Worm (Caenorhabditis elegans): Measurements from ENCODE around the gene npa-1.
A peak's percentile ranks its signal among the peaks of the same experiment; 100 is the strongest.

npa-1 gene

ce11 chrV:7076161-7076560 is 574 bp downstream of the npa-1 start:
- TF ChIP-seq gmeb-1 (tag; optimal IDR thresholded peaks at IDR 0.05): no peak
- TF ChIP-seq fos-1 (tag; optimal IDR thresholded peaks at IDR 0.05): peak; percentile 8
- no peak for TF ChIP-seq lin-39 (tag; optimal IDR thresholded peaks at IDR 0.05)
- TF ChIP-seq blmp-1 (tag; optimal IDR thresholded peaks at IDR 0.05; ENCODE audit: insufficient read depth): no peak
- TF ChIP-seq elt-3 (tag; optimal IDR thresholded peaks at IDR 0.05): no peak
- no peak for TF ChIP-seq nhr-21 (tag; optimal IDR thresholded peaks at IDR 0.05)
- no peak for TF ChIP-seq nhr-10 (tag; optimal IDR thresholded peaks at IDR 0.05)
- TF ChIP-seq unc-39 (tag; optimal IDR thresholded peaks at IDR 0.05): no peak
- no peak for TF ChIP-seq R02D3.7 (tag; optimal IDR thresholded peaks at IDR 0.05)
- TF ChIP-seq egl-27 (tag; optimal IDR thresholded peaks at IDR 0.05): no peak
- no peak for TF ChIP-seq nhr-25 (tag; optimal IDR thresholded peaks at IDR 0.05)
- peak; percentile 35 for TF ChIP-seq sma-9 (GFP tag; optimal IDR thresholded peaks at IDR 0.05)
- no peak for TF ChIP-seq sma-9 (tag; optimal IDR thresholded peaks at IDR 0.05)
- no peak for TF ChIP-seq ceh-16 (tag; optimal IDR thresholded peaks at IDR 0.05)
- TF ChIP-seq lsy-2 (tag; optimal IDR thresholded peaks at IDR 0.05): no peak
- TF ChIP-seq sem-4 (tag; optimal IDR thresholded peaks at IDR 0.05): no peak
- TF ChIP-seq ama-1 (optimal IDR thresholded peaks at IDR 0.05): no peak
- TF ChIP-seq mab-5 (tag; optimal IDR thresholded peaks at IDR 0.05): no peak
- peak; percentile 58 for TF ChIP-seq nhr-129 (tag; optimal IDR thresholded peaks at IDR 0.05)
- no peak for TF ChIP-seq nhr-11 (tag; optimal IDR thresholded peaks at IDR 0.05)
- no peak for TF ChIP-seq C34F6.9 (tag; optimal IDR thresholded peaks at IDR 0.05)
- no peak for TF ChIP-seq nhr-77 (tag; optimal IDR thresholded peaks at IDR 0.05)
- peak; percentile 62 for TF ChIP-seq crh-2 (tag; optimal IDR thresholded peaks at IDR 0.05)
- no peak for TF ChIP-seq Y55F3AM.14 (GFP tag; optimal IDR thresholded peaks at IDR 0.05)

- TF ChIP-seq nhr-25 (tag; optimal IDR thresholded peaks at IDR 0.05) (no peak), C34F6.9 (tag; optimal IDR thresholded peaks at IDR 0.05) (no peak), sma-9 (GFP tag; optimal IDR thresholded peaks at IDR 0.05) (no peak), sma-9 (tag; optimal IDR thresholded peaks at IDR 0.05) (no peak), elt-1 (tag; optimal IDR thresholded peaks at IDR 0.05) (no peak), elt-3 (tag; optimal IDR thresholded peaks at IDR 0.05) (no peak), lsy-2 (tag; optimal IDR thresholded peaks at IDR 0.05) (no peak), nhr-10 (tag; optimal IDR thresholded peaks at IDR 0.05) (no peak), aly-2 (tag; optimal IDR thresholded peaks at IDR 0.05) (no peak), nhr-237 (tag; optimal IDR thresholded peaks at IDR 0.05) (no peak), crh-2 (tag; optimal IDR thresholded peaks at IDR 0.05) (no peak)
Measured at ce11 chrV:7078765-7079164, 3.2 kb downstream of the npa-1 start.

- TF ChIP-seq elt-1 (tag; optimal IDR thresholded peaks at IDR 0.05) (no peak), nhr-21 (tag; optimal IDR thresholded peaks at IDR 0.05) (no peak), mdl-1 (tag; optimal IDR thresholded peaks at IDR 0.05) (no peak), alr-1 (tag; optimal IDR thresholded peaks at IDR 0.05) (no peak), elt-3 (tag; optimal IDR thresholded peaks at IDR 0.05) (no peak), Y55F3AM.14 (GFP tag; optimal IDR thresholded peaks at IDR 0.05) (no peak), nhr-25 (tag; optimal IDR thresholded peaks at IDR 0.05) (no peak), unc-55 (GFP tag; optimal IDR thresholded peaks at IDR 0.05) (no peak), mbf-1 (tag; optimal IDR thresholded peaks at IDR 0.05) (no peak), nhr-129 (tag; optimal IDR thresholded peaks at IDR 0.05) (no peak), R02D3.7 (tag; optimal IDR thresholded peaks at IDR 0.05) (no peak), ceh-16 (tag; optimal IDR thresholded peaks at IDR 0.05) (no peak), zag-1 (tag; optimal IDR thresholded peaks at IDR 0.05) (no peak), crh-2 (tag; optimal IDR thresholded peaks at IDR 0.05) (no peak), lin-39 (tag; optimal IDR thresholded peaks at IDR 0.05) (no peak)
Measured at ce11 chrV:7079388-7079787, 3.8 kb downstream of the npa-1 start.

ce11 chrV:7084612-7085139 is 9.1 kb downstream of the npa-1 start, which contains the start of gene mys-1:
Gene mys-1 (minus strand): TSS chrV:7084662.
- TF ChIP-seq ceh-82 (tag; optimal IDR thresholded peaks at IDR 0.05) (no peak), nhr-21 (tag; optimal IDR thresholded peaks at IDR 0.05) (no peak), zag-1 (tag; optimal IDR thresholded peaks at IDR 0.05) (no peak), alr-1 (tag; optimal IDR thresholded peaks at IDR 0.05) (no peak), blmp-1 (tag; optimal IDR thresholded peaks at IDR 0.05; ENCODE audit: insufficient read depth) (no peak), F13H6.1 (tag; optimal IDR thresholded peaks at IDR 0.05) (peak; percentile 67), lin-11 (tag; optimal IDR thresholded peaks at IDR 0.05) (no peak), mbf-1 (tag; optimal IDR thresholded peaks at IDR 0.05) (no peak), sma-9 (GFP tag; optimal IDR thresholded peaks at IDR 0.05) (peak; percentile 80), sma-9 (tag; optimal IDR thresholded peaks at IDR 0.05) (no peak), Y55F3AM.14 (GFP tag; optimal IDR thresholded peaks at IDR 0.05) (no peak), sma-3 (GFP tag; optimal IDR thresholded peaks at IDR 0.05) (peak; percentile 71), ztf-11 (tag; optimal IDR thresholded peaks at IDR 0.05) (no peak), unc-39 (tag; optimal IDR thresholded peaks at IDR 0.05) (no peak), ama-1 (optimal IDR thresholded peaks at IDR 0.05) (no peak), unc-55 (GFP tag; optimal IDR thresholded peaks at IDR 0.05) (peak; percentile 63), unc-62 (GFP tag; optimal IDR thresholded peaks at IDR 0.05) (no peak), nhr-77 (tag; optimal IDR thresholded peaks at IDR 0.05) (no peak), R02D3.7 (tag; optimal IDR thresholded peaks at IDR 0.05) (no peak), ztf-4 (tag; optimal IDR thresholded peaks at IDR 0.05) (no peak), egl-27 (tag; optimal IDR thresholded peaks at IDR 0.05) (no peak), ZK546.5 (tag; optimal IDR thresholded peaks at IDR 0.05) (no peak), lin-39 (tag; optimal IDR thresholded peaks at IDR 0.05) (no peak), nhr-6 (tag; optimal IDR thresholded peaks at IDR 0.05) (no peak), snpc-4 (tag; optimal IDR thresholded peaks at IDR 0.05) (no peak), nhr-23 (tag; optimal IDR thresholded peaks at IDR 0.05) (no peak), gmeb-1 (tag; optimal IDR thresholded peaks at IDR 0.05) (peak; percentile 94), skn-1 (tag; optimal IDR thresholded peaks at IDR 0.05) (no peak), nhr-12 (tag; optimal IDR thresholded peaks at IDR 0.05) (no peak)
